Worm (Caenorhabditis elegans) whole organism, young adult: Measurements from ENCODE around the gene chil-15.
A peak's percentile ranks its signal among the peaks of the same experiment; 100 is the strongest.

Experiments used
- C06A6.2 ChIP-seq: fragments of 200-800 bp; sonication (Bioruptor generic); conservative IDR thresholded peaks from 2 replicates; pipeline ENCODE4 v1.3.6; 2022; ENCODE audit warnings: missing genetic modification characterization, missing compliant biosample characterization
- D2030.7 ChIP-seq: fragments of 200-800 bp; sonication (Bioruptor generic); IDR thresholded peaks from 2 replicates; pipeline ENCODE4 v1.3.6; 2022; ENCODE audit warnings: missing genetic modification reagents, missing genetic modification characterization, missing compliant biosample characterization
- F22D6.2 ChIP-seq: sonication (generic microtip); optimal IDR thresholded peaks from 2 replicates; lab custom pipeline; 2016; ENCODE audit warnings: mild to moderate bottlenecking, missing genetic modification characterization, missing compliant biosample characterization
- F23B12.7 ChIP-seq: sonication (generic microtip); optimal IDR thresholded peaks from 2 replicates; lab custom pipeline; 2017; ENCODE audit warnings: missing genetic modification characterization, mild to moderate bottlenecking, missing compliant biosample characterization, antibody characterized with exemption, moderate library complexity; ENCODE audit not compliant: insufficient read depth
- K11D2.4 ChIP-seq: fragments of 200-800 bp; sonication (Bioruptor generic); IDR thresholded peaks from 2 replicates; pipeline ENCODE4 v1.3.6; 2022; ENCODE audit warnings: missing genetic modification reagents, missing genetic modification characterization, missing compliant biosample characterization
- K12H6.12 ChIP-seq: fragments of 200-800 bp; sonication (Bioruptor generic); optimal IDR thresholded peaks from 2 replicates; lab custom pipeline; 2018; ENCODE audit warnings: mild to moderate bottlenecking, missing genetic modification characterization, missing compliant biosample characterization
- Y53G8AR.9 ChIP-seq: fragments of 200-800 bp; sonication (Bioruptor generic); conservative IDR thresholded peaks from 2 replicates; pipeline ENCODE4 v1.3.6; 2022; ENCODE audit warnings: missing genetic modification reagents, missing genetic modification characterization, missing compliant biosample characterization
- ZK185.1 ChIP-seq: sonication (generic microtip); optimal IDR thresholded peaks from 2 replicates; lab custom pipeline; 2016; ENCODE audit warnings: mild to moderate bottlenecking, missing genetic modification characterization, missing compliant biosample characterization; ENCODE audit not compliant: poor library complexity, severe bottlenecking
- atf-7 ChIP-seq: sonication (generic microtip); optimal IDR thresholded peaks from 2 replicates; lab custom pipeline; 2017; ENCODE audit warnings: mild to moderate bottlenecking, missing genetic modification characterization, missing compliant biosample characterization
- athp-1 ChIP-seq: sonication (generic microtip); optimal IDR thresholded peaks from 2 replicates; lab custom pipeline; 2017; ENCODE audit warnings: mild to moderate bottlenecking, missing genetic modification characterization, missing compliant biosample characterization
- attf-5 ChIP-seq: fragments of 200-800 bp; sonication (Bioruptor generic); optimal IDR thresholded peaks from 2 replicates; lab custom pipeline; 2018; ENCODE audit warnings: mild to moderate bottlenecking, missing genetic modification characterization, missing compliant biosample characterization
- attf-6 ChIP-seq: fragments of 200-800 bp; sonication (Bioruptor generic); IDR thresholded peaks from 2 replicates; pipeline ENCODE4 v1.3.6; 2022; ENCODE audit warnings: missing genetic modification reagents, missing genetic modification characterization, missing compliant biosample characterization
- cebp-1 ChIP-seq, 2 experiments: fragments of 200-800 bp in 1 of 2; sonication (Bioruptor generic) in 1 of 2; sonication (generic microtip) in 1 of 2; IDR thresholded peaks in 1 of 2; optimal IDR thresholded peaks in 1 of 2; 2 replicates each; pipeline versions ENCODE4 v1.3.6 to Lab custom; 2017 to 2022; ENCODE audit warnings: missing compliant biosample characterization in 2 of 2, missing genetic modification characterization in 2 of 2, mild to moderate bottlenecking in 1 of 2, missing genetic modification reagents in 1 of 2, moderate library complexity in 1 of 2
- ceh-27 ChIP-seq: fragments of 200-800 bp; sonication (Bioruptor generic); optimal IDR thresholded peaks from 2 replicates; lab custom pipeline; 2018; ENCODE audit warnings: mild to moderate bottlenecking, missing genetic modification characterization, moderate library complexity, missing compliant biosample characterization
- ceh-58 ChIP-seq: fragments of 200-800 bp; sonication (Bioruptor generic); IDR thresholded peaks from 2 replicates; pipeline ENCODE4 v1.3.6; 2022; ENCODE audit warnings: missing genetic modification characterization, missing compliant biosample characterization
- chd-7 ChIP-seq: sonication (generic microtip); optimal IDR thresholded peaks from 2 replicates; lab custom pipeline; 2016; ENCODE audit warnings: mild to moderate bottlenecking, missing genetic modification characterization, moderate library complexity, missing compliant biosample characterization
- dox-1 ChIP-seq: fragments of 200-800 bp; sonication (Bioruptor generic); IDR thresholded peaks from 2 replicates; pipeline ENCODE4 v1.3.6; 2022; ENCODE audit warnings: missing genetic modification reagents, missing genetic modification characterization, missing compliant biosample characterization
- egl-44 ChIP-seq: fragments of 200-800 bp; sonication (Bioruptor generic); IDR thresholded peaks from 2 replicates; pipeline ENCODE4 v1.3.6; 2022; ENCODE audit warnings: missing genetic modification reagents, missing genetic modification characterization, missing compliant biosample characterization
- egrh-3 ChIP-seq: fragments of 200-800 bp; sonication (Bioruptor generic); IDR thresholded peaks from 2 replicates; pipeline ENCODE4 v1.3.6; 2022; ENCODE audit warnings: missing genetic modification reagents, missing genetic modification characterization, missing compliant biosample characterization
- ets-4 ChIP-seq: fragments of 200-800 bp; sonication (Bioruptor generic); optimal IDR thresholded peaks from 2 replicates; lab custom pipeline; 2018; ENCODE audit warnings: mild to moderate bottlenecking, missing genetic modification characterization, missing compliant biosample characterization
- hmg-1.2 ChIP-seq: fragments of 200-800 bp; sonication (Bioruptor generic); IDR thresholded peaks from 2 replicates; pipeline ENCODE4 v1.3.6; 2022; ENCODE audit warnings: missing genetic modification reagents, missing genetic modification characterization, missing compliant biosample characterization
- hrde-1 ChIP-seq: sonication (generic microtip); optimal IDR thresholded peaks from 2 replicates; lab custom pipeline; 2016; ENCODE audit warnings: missing genetic modification characterization, mild to moderate bottlenecking, missing compliant biosample characterization, moderate library complexity, missing genotype, missing genetic modification reagents, borderline replicate concordance
- lag-1 ChIP-seq: fragments of 200-800 bp; sonication (Bioruptor generic); IDR thresholded peaks from 2 replicates; pipeline ENCODE4 v1.3.6; 2022; ENCODE audit warnings: missing genetic modification reagents, missing genetic modification characterization, missing compliant biosample characterization
- let-526 ChIP-seq: fragments of 200-800 bp; sonication (Bioruptor generic); IDR thresholded peaks from 2 replicates; pipeline ENCODE4 v1.3.6; 2022; ENCODE audit warnings: missing genetic modification reagents, missing genetic modification characterization, missing compliant biosample characterization
- lin-26 ChIP-seq: fragments of 200-800 bp; sonication (Bioruptor generic); IDR thresholded peaks from 2 replicates; pipeline ENCODE4 v1.3.6; 2022; ENCODE audit warnings: missing genetic modification reagents, missing genetic modification characterization, missing compliant biosample characterization
- lin-35 ChIP-seq, 3 experiments: fragments of 150-350 bp in 2 of 3; sonication (generic microtip) in 1 of 3; optimal IDR thresholded peaks; 2 replicates each; lab custom pipeline; 2014 to 2018; ENCODE audit warnings: missing biosample characterization in 3 of 3, missing genetic modification characterization in 3 of 3, missing genetic modification reagents in 3 of 3
- lin-40 ChIP-seq: sonication (generic microtip); optimal IDR thresholded peaks from 2 replicates; lab custom pipeline; 2016; ENCODE audit warnings: missing genetic modification characterization, mild to moderate bottlenecking, missing compliant biosample characterization, missing genotype, missing genetic modification reagents
- lin-54 ChIP-seq: fragments of 200-800 bp; sonication (Bioruptor generic); optimal IDR thresholded peaks from 2 replicates; lab custom pipeline; 2018; ENCODE audit warnings: mild to moderate bottlenecking, missing genetic modification characterization, missing compliant biosample characterization
- madf-10 ChIP-seq: sonication (generic microtip); optimal IDR thresholded peaks from 2 replicates; lab custom pipeline; 2016; ENCODE audit warnings: mild to moderate bottlenecking, missing genetic modification characterization, missing compliant biosample characterization
- madf-6 ChIP-seq: fragments of 200-800 bp; sonication (Bioruptor generic); IDR thresholded peaks from 2 replicates; pipeline ENCODE4 v1.3.6; 2022; ENCODE audit warnings: missing genetic modification reagents, missing genetic modification characterization, missing compliant biosample characterization
- mcd-1 ChIP-seq: fragments of 200-800 bp; sonication (Bioruptor generic); IDR thresholded peaks from 2 replicates; pipeline ENCODE4 v1.3.6; 2022; ENCODE audit warnings: missing genetic modification reagents, missing genetic modification characterization, missing compliant biosample characterization
- nfya-2 ChIP-seq: fragments of 200-800 bp; sonication (Bioruptor generic); IDR thresholded peaks from 2 replicates; pipeline ENCODE4 v1.3.6; 2022; ENCODE audit warnings: missing genetic modification reagents, missing genetic modification characterization, missing compliant biosample characterization
- nfyb-1 ChIP-seq: fragments of 200-800 bp; sonication (Bioruptor generic); IDR thresholded peaks from 2 replicates; pipeline ENCODE4 v1.3.6; 2022; ENCODE audit warnings: missing genetic modification reagents, missing genetic modification characterization, missing compliant biosample characterization
- nhr-80 ChIP-seq: sonication (generic microtip); optimal IDR thresholded peaks from 2 replicates; lab custom pipeline; 2016; ENCODE audit warnings: missing genetic modification characterization, missing compliant biosample characterization
- nhr-90 ChIP-seq: sonication (generic microtip); optimal IDR thresholded peaks from 2 replicates; lab custom pipeline; 2016; ENCODE audit warnings: missing genotype, mild to moderate bottlenecking, missing genetic modification characterization, missing compliant biosample characterization
- sdz-38 ChIP-seq: sonication (generic microtip); optimal IDR thresholded peaks from 2 replicates; lab custom pipeline; 2016; ENCODE audit warnings: missing genotype, missing genetic modification characterization, missing compliant biosample characterization
- sea-2 ChIP-seq: fragments of 200-800 bp; sonication (Bioruptor generic); IDR thresholded peaks from 2 replicates; pipeline ENCODE4 v1.3.6; 2022; ENCODE audit warnings: missing genetic modification characterization, missing compliant biosample characterization
- snpc-4 ChIP-seq, 5 experiments: fragments of 150-350 bp in 1 of 5; sonication (generic microtip) in 4 of 5; optimal IDR thresholded peaks; 2 replicates each; lab custom pipeline; 2014 to 2018; ENCODE audit warnings: missing genetic modification characterization in 5 of 5, missing biosample characterization in 3 of 5, antibody characterized with exemption in 2 of 5, mild to moderate bottlenecking in 2 of 5, missing compliant biosample characterization in 2 of 5, missing genotype in 2 of 5, moderate library complexity in 2 of 5, missing genetic modification reagents in 1 of 5
- somi-1 ChIP-seq: fragments of 200-800 bp; sonication (Bioruptor generic); optimal IDR thresholded peaks from 2 replicates; lab custom pipeline; 2018; ENCODE audit warnings: mild to moderate bottlenecking, missing genetic modification characterization, missing compliant biosample characterization
- tbp1 ChIP-seq: fragments of 200-800 bp; sonication (Bioruptor generic); optimal IDR thresholded peaks from 2 replicates; lab custom pipeline; 2018; ENCODE audit warnings: mild to moderate bottlenecking, missing genetic modification characterization, missing compliant biosample characterization
- zfh-2 ChIP-seq: fragments of 200-800 bp; sonication (Bioruptor generic); conservative IDR thresholded peaks from 2 replicates; pipeline ENCODE4 v1.3.6; 2022; ENCODE audit warnings: missing genetic modification reagents, missing genetic modification characterization, missing compliant biosample characterization
- zim-3 ChIP-seq: sonication (generic microtip); optimal IDR thresholded peaks from 2 replicates; lab custom pipeline; 2017; ENCODE audit warnings: mild to moderate bottlenecking, missing genetic modification characterization, moderate library complexity, missing compliant biosample characterization
- ztf-18 ChIP-seq: sonication (generic microtip); optimal IDR thresholded peaks from 2 replicates; lab custom pipeline; 2016; ENCODE audit warnings: missing genotype, mild to moderate bottlenecking, missing genetic modification characterization, missing compliant biosample characterization
- ztf-22 ChIP-seq: fragments of 200-800 bp; sonication (Bioruptor generic); optimal IDR thresholded peaks from 2 replicates; lab custom pipeline; 2018; ENCODE audit warnings: mild to moderate bottlenecking, missing genetic modification characterization, moderate library complexity, missing compliant biosample characterization
- ztf-25 ChIP-seq: fragments of 200-800 bp; sonication (Bioruptor generic); IDR thresholded peaks from 2 replicates; pipeline ENCODE4 v1.3.6; 2022; ENCODE audit warnings: missing genetic modification reagents, missing genetic modification characterization, missing compliant biosample characterization
- ztf-26 ChIP-seq: sonication (generic microtip); optimal IDR thresholded peaks from 2 replicates; lab custom pipeline; 2017; ENCODE audit warnings: missing genetic modification characterization, missing compliant biosample characterization

The chil-15 gene

DNA sequence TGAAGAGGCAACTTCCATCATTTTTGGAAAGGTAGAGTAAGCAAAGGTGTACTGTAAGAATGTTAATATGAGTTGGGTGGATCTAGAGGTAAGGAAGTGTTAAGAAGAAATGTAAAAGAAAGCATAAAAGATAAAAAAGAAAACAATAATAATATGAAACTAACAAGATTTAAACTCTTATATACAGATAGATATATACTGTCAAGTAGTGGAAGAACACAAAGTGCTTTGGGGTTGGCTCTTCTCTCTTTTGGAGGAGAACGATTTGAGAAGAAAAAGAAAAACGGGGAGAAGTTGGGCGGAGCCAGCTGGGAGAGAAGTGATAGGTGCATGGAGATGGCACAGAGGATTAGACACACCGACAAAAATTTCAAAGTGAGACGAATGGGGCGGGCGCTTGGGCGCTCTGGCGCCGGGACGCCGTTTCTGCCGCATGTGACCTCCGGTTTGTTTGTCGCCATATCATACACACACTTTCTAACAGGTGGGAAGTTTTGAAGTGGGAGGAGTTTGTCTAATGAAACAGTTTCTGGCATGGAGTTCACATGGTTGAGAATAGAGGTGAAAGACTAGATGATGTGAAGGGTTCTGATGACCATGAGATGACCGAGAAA, 44.0 kb upstream of the chil-15 start, which contains the start of gene T19H5.4:
Gene T19H5.4, minus strand, starts transcription at position 51 of the 614 bp plus-strand sequence.
- peak; percentile 44; the same call in 1 of the 2 replicates for TF ChIP-seq dox-1
- peak; percentile 48 for TF ChIP-seq atf-7
- no peak for TF ChIP-seq hrde-1 (tag; lab: Kevin White, UChicago)
- peak; percentile 32 for TF ChIP-seq ZK185.1 (tag; lab: Kevin White, UChicago)
- no peak for TF ChIP-seq D2030.7 (GFP tag; lab: Robert Waterston, UW)
- no peak for TF ChIP-seq lin-35 (GFP tag; optimal IDR thresholded peaks at IDR 0.05; lab: Kevin White, UChicago)
- TF ChIP-seq F22D6.2 = peak; percentile 20
- peak; percentile 59 for TF ChIP-seq ztf-22 (GFP tag; lab: Kevin White, UChicago)
- TF ChIP-seq ceh-58 (GFP tag; lab: Robert Waterston, UW) = no peak
- TF ChIP-seq tbp1 (GFP tag; lab: Kevin White, UChicago) = peak; percentile 34
- TF ChIP-seq nfyb-1 (GFP tag; lab: Robert Waterston, UW) = peak; percentile 29; the same call in 1 of the 2 replicates
- TF ChIP-seq snpc-4 (GFP tag; optimal IDR thresholded peaks at IDR 0.05; lab: Kevin White, UChicago) = no peak
- peak in 1 of 4 experiments; percentile 12 for TF ChIP-seq snpc-4 (tag; optimal IDR thresholded peaks at IDR 0.05; lab: Kevin White, UChicago)
- TF ChIP-seq ztf-26 (tag; lab: Kevin White, UChicago) = peak; percentile 80
- TF ChIP-seq egl-44 (GFP tag; lab: Robert Waterston, UW) = peak; percentile 73
- peak; percentile 90 for TF ChIP-seq nhr-80 (tag; lab: Kevin White, UChicago)
- peak; percentile 62; the same call in 1 of the 2 replicates for TF ChIP-seq K11D2.4 (GFP tag; lab: Robert Waterston, UW)
- peak; percentile 40 for TF ChIP-seq lin-54 (GFP tag; lab: Kevin White, UChicago)
- no peak; the same call in 1 of the 2 replicates for TF ChIP-seq C06A6.2 (GFP tag; lab: Robert Waterston, UW)
- no peak for TF ChIP-seq Y53G8AR.9
- TF ChIP-seq K12H6.12 (tag; lab: Kevin White, UChicago) = peak; percentile 41
- TF ChIP-seq athp-1 (tag; lab: Kevin White, UChicago) = no peak
- TF ChIP-seq lin-40 (tag; lab: Kevin White, UChicago) = peak; percentile 47
- peak; percentile 33; the same call in 1 of the 2 replicates for TF ChIP-seq mcd-1 (GFP tag; lab: Robert Waterston, UW)
- peak; percentile 38; the same call in 1 of the 2 replicates for TF ChIP-seq egrh-3 (GFP tag; lab: Robert Waterston, UW)
- no peak for TF ChIP-seq sdz-38 (tag; lab: Kevin White, UChicago)
- 0 out of 2 replicates have a peak, but pooled peaks have one; percentile 65 for TF ChIP-seq let-526 (GFP tag; lab: Robert Waterston, UW)
- no peak for TF ChIP-seq ztf-25
- TF ChIP-seq ztf-18 = no peak
- 0 out of 2 replicates have a peak, but pooled peaks have one; percentile 30 for TF ChIP-seq sea-2
- peak; percentile 95 for TF ChIP-seq zfh-2
- no peak for TF ChIP-seq nfya-2 (GFP tag; lab: Robert Waterston, UW)
- TF ChIP-seq madf-10 (tag; lab: Kevin White, UChicago) = peak; percentile 14
- TF ChIP-seq chd-7 (tag; lab: Kevin White, UChicago) = peak; percentile 70
- TF ChIP-seq lin-26 (GFP tag; lab: Robert Waterston, UW) = peak; percentile 52; the same call in 1 of the 2 replicates
- TF ChIP-seq cebp-1 (GFP tag; IDR thresholded peaks at IDR 0.05; lab: Robert Waterston, UW) = peak; percentile 61; the same call in 1 of the 2 replicates
- peak; percentile 82 for TF ChIP-seq cebp-1 (tag; optimal IDR thresholded peaks at IDR 0.05; lab: Kevin White, UChicago)
- TF ChIP-seq ceh-27 (GFP tag; lab: Kevin White, UChicago) = peak; percentile 23
- TF ChIP-seq somi-1 (GFP tag; lab: Kevin White, UChicago) = peak; percentile 67
- TF ChIP-seq zim-3 = no peak
- peak; percentile 82 for TF ChIP-seq attf-5 (GFP tag; lab: Kevin White, UChicago)
- no peak for TF ChIP-seq nhr-90 (tag; lab: Kevin White, UChicago)
- no peak for TF ChIP-seq madf-6 (GFP tag; lab: Robert Waterston, UW)
- TF ChIP-seq F23B12.7 (tag; lab: Kevin White, UChicago) = no peak
- TF ChIP-seq hmg-1.2 (GFP tag; lab: Robert Waterston, UW) = peak; percentile 53; the same call in 1 of the 2 replicates
- no peak for TF ChIP-seq attf-6 (GFP tag; lab: Robert Waterston, UW)
- TF ChIP-seq lag-1 = no peak
- peak; percentile 91 for TF ChIP-seq ets-4 (GFP tag; lab: Kevin White, UChicago)
